Worm (Caenorhabditis elegans) whole organism, young adult: Measurements from ENCODE around the gene Y58A7A.3.

ENCODE experiments used
- B0261.1 ChIP-seq: sonication (generic microtip); optimal IDR thresholded peaks from 2 replicates; lab custom pipeline; 2016; ENCODE audit warnings: mild to moderate bottlenecking, missing genetic modification characterization, moderate library complexity, missing compliant biosample characterization
- C17E4.6 ChIP-seq: fragments of 200-800 bp; sonication (Bioruptor generic); IDR thresholded peaks from 2 replicates; pipeline ENCODE4 v1.3.6; 2022; ENCODE audit warnings: missing genetic modification reagents, missing genetic modification characterization, missing compliant biosample characterization
- F33H1.4 ChIP-seq: fragments of 200-800 bp; sonication (Bioruptor generic); IDR thresholded peaks from 2 replicates; pipeline ENCODE4 v1.3.6; 2022; ENCODE audit warnings: missing genetic modification reagents, missing genetic modification characterization, missing compliant biosample characterization
- F37B4.10 ChIP-seq: fragments of 200-800 bp; sonication (Bioruptor generic); IDR thresholded peaks from 2 replicates; pipeline ENCODE4 v1.3.6; 2022; ENCODE audit warnings: missing genetic modification characterization, missing compliant biosample characterization
- F52B5.7 ChIP-seq: sonication (generic microtip); optimal IDR thresholded peaks from 2 replicates; lab custom pipeline; 2016; ENCODE audit warnings: mild to moderate bottlenecking, missing genetic modification characterization, missing compliant biosample characterization
- K11D2.4 ChIP-seq: fragments of 200-800 bp; sonication (Bioruptor generic); IDR thresholded peaks from 2 replicates; pipeline ENCODE4 v1.3.6; 2022; ENCODE audit warnings: missing genetic modification reagents, missing genetic modification characterization, missing compliant biosample characterization
- T07F8.4 ChIP-seq: sonication (generic microtip); optimal IDR thresholded peaks from 2 replicates; lab custom pipeline; 2016; ENCODE audit warnings: mild to moderate bottlenecking, missing genetic modification characterization, moderate library complexity, missing compliant biosample characterization
- ZK185.1 ChIP-seq: sonication (generic microtip); optimal IDR thresholded peaks from 2 replicates; lab custom pipeline; 2016; ENCODE audit warnings: mild to moderate bottlenecking, missing genetic modification characterization, missing compliant biosample characterization; ENCODE audit not compliant: poor library complexity, severe bottlenecking
- atf-7 ChIP-seq: sonication (generic microtip); optimal IDR thresholded peaks from 2 replicates; lab custom pipeline; 2017; ENCODE audit warnings: mild to moderate bottlenecking, missing genetic modification characterization, missing compliant biosample characterization
- athp-1 ChIP-seq: sonication (generic microtip); optimal IDR thresholded peaks from 2 replicates; lab custom pipeline; 2017; ENCODE audit warnings: mild to moderate bottlenecking, missing genetic modification characterization, missing compliant biosample characterization
- attf-6 ChIP-seq: fragments of 200-800 bp; sonication (Bioruptor generic); IDR thresholded peaks from 2 replicates; pipeline ENCODE4 v1.3.6; 2022; ENCODE audit warnings: missing genetic modification reagents, missing genetic modification characterization, missing compliant biosample characterization
- bed-1 ChIP-seq: fragments of 200-800 bp; sonication (Bioruptor generic); IDR thresholded peaks from 2 replicates; pipeline ENCODE4 v1.3.6; 2022; ENCODE audit warnings: missing genetic modification reagents, missing genetic modification characterization, missing compliant biosample characterization
- cebp-2 ChIP-seq: fragments of 200-800 bp; sonication (Bioruptor generic); IDR thresholded peaks from 2 replicates; pipeline ENCODE4 v1.3.6; 2022; ENCODE audit warnings: missing genetic modification characterization, missing compliant biosample characterization
- ceh-91 ChIP-seq: fragments of 200-800 bp; sonication (Bioruptor generic); IDR thresholded peaks from 2 replicates; pipeline ENCODE4 v1.3.6; 2022; ENCODE audit warnings: missing genetic modification reagents, missing genetic modification characterization, missing compliant biosample characterization
- dpl-1 ChIP-seq: fragments of 150-350 bp; optimal IDR thresholded peaks from 2 replicates; lab custom pipeline; 2014; ENCODE audit warnings: missing biosample characterization, missing genetic modification reagents, missing genetic modification characterization
- egl-18 ChIP-seq: fragments of 200-800 bp; sonication (Bioruptor generic); IDR thresholded peaks from 2 replicates; pipeline ENCODE4 v1.3.6; 2022; ENCODE audit warnings: missing genetic modification reagents, missing genetic modification characterization, missing compliant biosample characterization
- egl-44 ChIP-seq: fragments of 200-800 bp; sonication (Bioruptor generic); IDR thresholded peaks from 2 replicates; pipeline ENCODE4 v1.3.6; 2022; ENCODE audit warnings: missing genetic modification reagents, missing genetic modification characterization, missing compliant biosample characterization
- gei-17 ChIP-seq: fragments of 200-800 bp; sonication (Bioruptor generic); optimal IDR thresholded peaks from 2 replicates; lab custom pipeline; 2018; ENCODE audit warnings: mild to moderate bottlenecking, missing genetic modification characterization, missing compliant biosample characterization
- hmg-1.2 ChIP-seq: fragments of 200-800 bp; sonication (Bioruptor generic); IDR thresholded peaks from 2 replicates; pipeline ENCODE4 v1.3.6; 2022; ENCODE audit warnings: missing genetic modification reagents, missing genetic modification characterization, missing compliant biosample characterization
- hrde-1 ChIP-seq: sonication (generic microtip); optimal IDR thresholded peaks from 2 replicates; lab custom pipeline; 2016; ENCODE audit warnings: missing genetic modification characterization, mild to moderate bottlenecking, missing compliant biosample characterization, moderate library complexity, missing genotype, missing genetic modification reagents, borderline replicate concordance
- let-607 ChIP-seq, 2 experiments: fragments of 200-800 bp in 1 of 2; sonication (Bioruptor generic) in 1 of 2; sonication (generic microtip) in 1 of 2; optimal IDR thresholded peaks; 2 replicates each; lab custom pipeline; 2016 to 2018; ENCODE audit warnings: mild to moderate bottlenecking in 2 of 2, missing compliant biosample characterization in 2 of 2, missing genetic modification characterization in 2 of 2, moderate library complexity in 2 of 2, missing genotype in 1 of 2
- lin-54 ChIP-seq: fragments of 200-800 bp; sonication (Bioruptor generic); optimal IDR thresholded peaks from 2 replicates; lab custom pipeline; 2018; ENCODE audit warnings: mild to moderate bottlenecking, missing genetic modification characterization, missing compliant biosample characterization
- lir-1 ChIP-seq: fragments of 200-800 bp; sonication (Bioruptor generic); conservative IDR thresholded peaks from 2 replicates; pipeline ENCODE4 v1.3.6; 2022; ENCODE audit warnings: missing genetic modification reagents, missing genetic modification characterization, missing compliant biosample characterization
- lsl-1 ChIP-seq: fragments of 200-800 bp; sonication (Bioruptor generic); optimal IDR thresholded peaks from 2 replicates; lab custom pipeline; 2018; ENCODE audit warnings: mild to moderate bottlenecking, missing genetic modification characterization, moderate library complexity, missing compliant biosample characterization
- madf-6 ChIP-seq: fragments of 200-800 bp; sonication (Bioruptor generic); IDR thresholded peaks from 2 replicates; pipeline ENCODE4 v1.3.6; 2022; ENCODE audit warnings: missing genetic modification reagents, missing genetic modification characterization, missing compliant biosample characterization
- mes-4 ChIP-seq: sonication (generic microtip); optimal IDR thresholded peaks from 2 replicates; lab custom pipeline; 2016; ENCODE audit warnings: missing genotype, missing genetic modification characterization, missing compliant biosample characterization
- mxl-1 ChIP-seq: sonication (generic microtip); optimal IDR thresholded peaks from 2 replicates; lab custom pipeline; 2016; ENCODE audit warnings: missing genetic modification characterization, missing compliant biosample characterization
- nhr-120 ChIP-seq: fragments of 200-800 bp; sonication (Bioruptor generic); IDR thresholded peaks from 2 replicates; pipeline ENCODE4 v1.3.6; 2022; ENCODE audit warnings: missing genetic modification characterization, missing compliant biosample characterization
- nhr-179 ChIP-seq: sonication (generic microtip); optimal IDR thresholded peaks from 2 replicates; lab custom pipeline; 2016; ENCODE audit warnings: mild to moderate bottlenecking, missing genetic modification characterization, missing compliant biosample characterization
- nhr-80 ChIP-seq: sonication (generic microtip); optimal IDR thresholded peaks from 2 replicates; lab custom pipeline; 2016; ENCODE audit warnings: missing genetic modification characterization, missing compliant biosample characterization
- nhr-90 ChIP-seq: sonication (generic microtip); optimal IDR thresholded peaks from 2 replicates; lab custom pipeline; 2016; ENCODE audit warnings: missing genotype, mild to moderate bottlenecking, missing genetic modification characterization, missing compliant biosample characterization
- pbrm-1 ChIP-seq: fragments of 200-800 bp; sonication (Bioruptor generic); IDR thresholded peaks from 2 replicates; pipeline ENCODE4 v1.3.6; 2022; ENCODE audit warnings: missing genetic modification reagents, missing genetic modification characterization, missing compliant biosample characterization
- rpc-1 ChIP-seq, 2 experiments: fragments of 150-350 bp in 1 of 2; sonication (generic microtip) in 1 of 2; optimal IDR thresholded peaks; 2 replicates each; lab custom pipeline; 2014 to 2018; ENCODE audit warnings: missing biosample characterization in 1 of 2, missing genetic modification characterization in 1 of 2, missing genetic modification reagents in 1 of 2, missing genotype in 1 of 2
- snpc-3.4 ChIP-seq: sonication (generic microtip); optimal IDR thresholded peaks from 2 replicates; lab custom pipeline; 2017; ENCODE audit warnings: missing genetic modification characterization, mild to moderate bottlenecking, missing compliant biosample characterization, antibody characterized with exemption, moderate library complexity, missing genotype, missing genetic modification reagents
- snpc-4 ChIP-seq, 5 experiments: fragments of 150-350 bp in 1 of 5; sonication (generic microtip) in 4 of 5; optimal IDR thresholded peaks; 2 replicates each; lab custom pipeline; 2014 to 2018; ENCODE audit warnings: missing genetic modification characterization in 5 of 5, missing biosample characterization in 3 of 5, antibody characterized with exemption in 2 of 5, mild to moderate bottlenecking in 2 of 5, missing compliant biosample characterization in 2 of 5, missing genotype in 2 of 5, moderate library complexity in 2 of 5, missing genetic modification reagents in 1 of 5
- sptf-2 ChIP-seq: fragments of 200-800 bp; sonication (Bioruptor generic); optimal IDR thresholded peaks from 2 replicates; lab custom pipeline; 2018; ENCODE audit warnings: mild to moderate bottlenecking, missing genetic modification characterization, missing compliant biosample characterization
- tbx-9 ChIP-seq: sonication (generic microtip); optimal IDR thresholded peaks from 2 replicates; lab custom pipeline; 2016; ENCODE audit warnings: borderline replicate concordance, missing genetic modification characterization, inconsistent platforms, missing compliant biosample characterization
- unc-62 ChIP-seq: fragments of 150-350 bp; optimal IDR thresholded peaks from 2 replicates; lab custom pipeline; 2014; ENCODE audit warnings: missing biosample characterization, missing genetic modification reagents, missing genetic modification characterization
- zfh-2 ChIP-seq: fragments of 200-800 bp; sonication (Bioruptor generic); conservative IDR thresholded peaks from 2 replicates; pipeline ENCODE4 v1.3.6; 2022; ENCODE audit warnings: missing genetic modification reagents, missing genetic modification characterization, missing compliant biosample characterization
- zim-3 ChIP-seq: sonication (generic microtip); optimal IDR thresholded peaks from 2 replicates; lab custom pipeline; 2017; ENCODE audit warnings: mild to moderate bottlenecking, missing genetic modification characterization, moderate library complexity, missing compliant biosample characterization
- ztf-3 ChIP-seq: fragments of 200-800 bp; sonication (Bioruptor generic); optimal IDR thresholded peaks from 2 replicates; lab custom pipeline; 2018; ENCODE audit warnings: mild to moderate bottlenecking, missing genetic modification characterization, missing compliant biosample characterization

The Y58A7A.3 gene

ce11 chrV:5049333-5049942 is 31.3 kb downstream of the Y58A7A.3 start, which contains the start of the genes pqn-51 and K11D12.14 (continued):
- TF ChIP-seq bed-1 (GFP tag; lab: Robert Waterston, UW) (no peak), sptf-2 (GFP tag; lab: Kevin White, UChicago) (no peak), hrde-1 (tag; lab: Kevin White, UChicago) (no peak), mes-4 (tag; lab: Kevin White, UChicago) (no peak), zfh-2 (GFP tag; lab: Robert Waterston, UW) (peak; percentile 93), mxl-1 (tag; lab: Kevin White, UChicago) (no peak), F33H1.4 (GFP tag; lab: Robert Waterston, UW) (peak; percentile 73), tbx-9 (tag; lab: Kevin White, UChicago) (no peak), ceh-91 (GFP tag; lab: Robert Waterston, UW) (peak; percentile 64), nhr-179 (tag; lab: Kevin White, UChicago) (no peak), cebp-2 (GFP tag; lab: Robert Waterston, UW) (no peak), nhr-90 (tag; lab: Kevin White, UChicago) (peak; percentile 8), C17E4.6 (GFP tag; lab: Robert Waterston, UW) (0 out of 2 replicates have a peak, but pooled peaks have one; percentile 32), atf-7 (tag; lab: Kevin White, UChicago) (peak; percentile 99), attf-6 (peak; percentile 74), ztf-3 (GFP tag; lab: Kevin White, UChicago) (peak; percentile 15), lin-54 (GFP tag; lab: Kevin White, UChicago) (peak; percentile 91), snpc-4 (GFP tag; optimal IDR thresholded peaks at IDR 0.05; lab: Kevin White, UChicago) (no peak), snpc-4 (tag; optimal IDR thresholded peaks at IDR 0.05; lab: Kevin White, UChicago) (peak in 3 of 4 experiments; percentile 21 to 71 (median 68)), madf-6 (GFP tag; lab: Robert Waterston, UW) (peak; percentile 86), F52B5.7 (tag; lab: Kevin White, UChicago) (no peak), F37B4.10 (GFP tag; lab: Robert Waterston, UW) (0 out of 2 replicates have a peak, but pooled peaks have one; percentile 6), zim-3 (tag; lab: Kevin White, UChicago) (no peak), unc-62 (peak; percentile 30), egl-18 (GFP tag; lab: Robert Waterston, UW) (peak; percentile 71; the same call in 1 of the 2 replicates), snpc-3.4 (no peak), pbrm-1 (GFP tag; lab: Robert Waterston, UW) (peak; percentile 88), rpc-1 (optimal IDR thresholded peaks at IDR 0.05; lab: Kevin White, UChicago) (no peak), rpc-1 (tag; optimal IDR thresholded peaks at IDR 0.05; lab: Kevin White, UChicago) (no peak), hmg-1.2 (GFP tag; lab: Robert Waterston, UW) (peak; percentile 81), let-607 (tag; optimal IDR thresholded peaks at IDR 0.05; lab: Kevin White, UChicago) (peak; percentile 77 to 91), dpl-1 (GFP tag; lab: Kevin White, UChicago) (peak; percentile 52), nhr-80 (peak; percentile 79), lsl-1 (GFP tag; lab: Kevin White, UChicago) (peak; percentile 55), egl-44 (GFP tag; lab: Robert Waterston, UW) (peak; percentile 76; the same call in 1 of the 2 replicates), nhr-120 (GFP tag; lab: Robert Waterston, UW) (no peak), T07F8.4 (tag; lab: Kevin White, UChicago) (no peak), athp-1 (tag; lab: Kevin White, UChicago) (peak; percentile 71), gei-17 (GFP tag; lab: Kevin White, UChicago) (peak; percentile 72), lir-1 (GFP tag; lab: Robert Waterston, UW) (peak; percentile 62; the same call in 1 of the 2 replicates), ZK185.1 (tag; lab: Kevin White, UChicago) (peak; percentile 81), B0261.1 (tag; lab: Kevin White, UChicago) (no peak), K11D2.4 (GFP tag; lab: Robert Waterston, UW) (peak; percentile 94)
- TF ChIP-seq, all 124 proteins: peak for 72
